Fruit fly (Drosophila melanogaster) S2 (cell line): ENCODE measurements around the gene CG33253.

Experiments
- CG8478 ChIP-seq: fragments of >200 bp; optimal IDR thresholded peaks from 2 replicates; lab custom pipeline; 2018
- CTCF ChIP-seq, 2 experiments: fragments of >200 bp; optimal IDR thresholded peaks; 2 replicates each; lab custom pipeline; 2018

DNA sequence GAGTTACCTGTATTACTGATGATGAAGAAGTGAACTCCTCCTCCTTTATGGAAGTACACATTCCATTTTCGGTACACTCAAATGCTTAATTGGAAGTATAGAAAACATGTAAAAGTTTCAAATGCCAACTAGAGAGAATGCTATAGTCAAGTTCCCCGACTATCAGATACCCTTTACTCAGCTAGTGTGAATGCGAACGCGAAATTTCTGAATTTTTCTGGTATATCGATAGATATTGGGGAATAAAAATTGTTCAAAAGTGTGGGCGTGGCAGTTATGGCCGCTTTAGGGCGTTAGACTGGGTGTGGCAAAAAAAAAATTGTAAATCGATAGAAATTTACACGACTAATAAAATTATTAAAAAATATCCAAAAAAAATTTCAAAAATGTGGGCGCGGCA is 8.4 kb downstream of the CG33253 start:
- TF ChIP-seq CG8478 (lab: Kevin White, UChicago) (no peak), CTCF (optimal IDR thresholded peaks at IDR 0.05; lab: Kevin White, UChicago) (no peak)
